Fruit fly (Drosophila melanogaster): ENCODE results near the gene Nepl11.

Gene Nepl11

DNA sequence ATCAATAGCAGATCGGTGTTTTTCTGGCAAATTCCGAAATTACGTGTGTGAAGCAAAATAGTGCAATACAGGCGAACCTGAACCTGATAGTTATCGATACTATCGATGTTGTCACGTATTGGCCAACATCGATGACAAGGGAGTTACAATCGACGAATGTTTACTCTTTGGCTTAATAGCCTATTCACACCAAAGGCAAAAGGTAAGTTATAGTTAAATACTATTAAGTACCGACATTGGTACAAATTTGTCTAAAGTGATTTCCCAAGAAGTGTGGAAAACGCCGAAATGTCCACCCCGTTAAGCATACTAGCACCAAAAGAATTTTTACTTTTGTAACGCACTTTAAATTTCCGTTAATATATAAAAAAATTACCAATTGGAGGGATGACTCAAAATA lies 39.3 kb upstream of the Nepl11 start, which contains the start of gene CG9776:
Gene CG9776, minus strand, starts transcription at position 108 of the 400 bp plus-strand sequence.
- TF ChIP-seq CG9705 (GFP tag; optimal IDR thresholded peaks at IDR 0.05) (peak; percentile 32), Hr83 (GFP tag; optimal IDR thresholded peaks at IDR 0.05; ENCODE audit: poor library complexity, severe bottlenecking) (peak; percentile 50), Hr78 (GFP tag; optimal IDR thresholded peaks at IDR 0.05) (peak; percentile 88), dmrt93B (GFP tag; optimal IDR thresholded peaks at IDR 0.05) (no peak), dsf (GFP tag; optimal IDR thresholded peaks at IDR 0.05; ENCODE audit: borderline replicate concordance) (peak; percentile 1), N (GFP tag; optimal IDR thresholded peaks at IDR 0.05) (peak; percentile 98), CrebA (GFP tag; optimal IDR thresholded peaks at IDR 0.05; ENCODE audit: borderline replicate concordance) (no peak), sv (GFP tag; optimal IDR thresholded peaks at IDR 0.05) (peak; percentile 49)

DNA sequence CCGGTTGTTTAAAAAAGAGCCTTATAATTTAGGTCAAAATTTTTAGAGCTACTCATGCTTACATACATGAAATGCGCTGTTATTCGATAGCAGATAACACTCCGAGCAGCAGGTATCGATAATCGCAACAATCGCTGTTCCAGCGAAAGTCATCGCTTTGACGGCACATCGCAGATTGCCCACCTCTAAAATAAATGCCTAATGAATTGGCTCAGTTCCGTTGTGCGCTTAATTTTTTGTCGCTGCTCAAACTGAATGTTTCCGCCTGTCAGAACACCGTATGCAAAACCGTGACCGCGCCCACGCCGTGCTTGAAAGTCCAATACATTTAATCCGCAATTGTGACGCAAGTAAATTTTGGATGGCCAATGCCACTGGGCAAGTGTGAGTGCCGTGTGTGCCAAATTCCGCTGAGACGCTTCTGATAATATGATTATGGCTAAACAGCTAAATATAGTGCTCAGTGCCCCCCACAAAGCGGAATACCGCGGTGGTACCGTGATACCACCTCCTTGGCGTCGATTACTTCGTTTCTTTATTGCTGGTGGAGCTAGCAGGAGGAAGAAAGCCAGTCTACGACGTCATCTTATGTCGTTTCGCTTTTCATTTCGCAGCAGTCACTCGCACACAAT lies 25.0 kb upstream of the Nepl11 start, which contains the start of gene CG9795:
Gene CG9795, plus strand, starts transcription at position 177 of the 632 bp plus-strand sequence.
- peak; percentile 27 for TF ChIP-seq Jra (GFP tag; optimal IDR thresholded peaks at IDR 0.05)
- TF ChIP-seq br (GFP tag; optimal IDR thresholded peaks at IDR 0.05): peak; percentile 32
- peak; percentile 37 for TF ChIP-seq OdsH (GFP tag; optimal IDR thresholded peaks at IDR 0.05)
- TF ChIP-seq dl (GFP tag; optimal IDR thresholded peaks at IDR 0.05; ENCODE audit: insufficient read depth in 1 of 2, partially characterized antibody in 2 of 2): no peak
- peak; percentile 30 for TF ChIP-seq Hr83 (GFP tag; optimal IDR thresholded peaks at IDR 0.05; ENCODE audit: poor library complexity, severe bottlenecking)
- no peak for TF ChIP-seq Abd-B (GFP tag; optimal IDR thresholded peaks at IDR 0.05)
- TF ChIP-seq Rel (GFP tag; optimal IDR thresholded peaks at IDR 0.05): no peak
- peak; percentile 46 for TF ChIP-seq Rel (tag; optimal IDR thresholded peaks at IDR 0.05)

DNA sequence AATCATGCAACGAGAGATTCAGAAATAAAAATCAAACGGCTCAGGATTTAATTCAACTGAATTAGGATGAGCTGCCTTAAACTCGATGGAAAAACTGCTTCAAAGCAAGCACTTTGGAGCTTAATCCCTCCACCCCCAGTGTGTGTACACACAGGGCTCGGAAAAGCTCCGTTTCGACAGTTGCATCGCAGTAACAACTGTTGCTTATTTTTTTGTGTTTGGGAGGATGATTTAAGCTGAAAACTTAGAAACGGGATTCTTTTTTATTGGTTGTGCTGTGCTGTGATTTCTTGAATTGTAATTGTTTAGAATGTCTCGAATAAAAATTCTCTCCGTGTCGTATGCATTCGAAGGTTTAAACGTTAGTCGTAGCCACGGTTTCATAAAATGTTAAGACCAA lies 24.4 kb upstream of the Nepl11 start, which contains the start of gene Syt14:
Gene Syt14, minus strand, starts transcription at position 71 of the 400 bp plus-strand sequence.
- TF ChIP-seq h (GFP tag; optimal IDR thresholded peaks at IDR 0.05) (no peak), Jra (GFP tag; optimal IDR thresholded peaks at IDR 0.05) (no peak), Dif (GFP tag; optimal IDR thresholded peaks at IDR 0.05; ENCODE audit: partially characterized antibody) (no peak), CG9705 (GFP tag; optimal IDR thresholded peaks at IDR 0.05) (no peak), ey (GFP tag; optimal IDR thresholded peaks at IDR 0.05) (no peak), rgr (GFP tag; optimal IDR thresholded peaks at IDR 0.05) (no peak)

DNA sequence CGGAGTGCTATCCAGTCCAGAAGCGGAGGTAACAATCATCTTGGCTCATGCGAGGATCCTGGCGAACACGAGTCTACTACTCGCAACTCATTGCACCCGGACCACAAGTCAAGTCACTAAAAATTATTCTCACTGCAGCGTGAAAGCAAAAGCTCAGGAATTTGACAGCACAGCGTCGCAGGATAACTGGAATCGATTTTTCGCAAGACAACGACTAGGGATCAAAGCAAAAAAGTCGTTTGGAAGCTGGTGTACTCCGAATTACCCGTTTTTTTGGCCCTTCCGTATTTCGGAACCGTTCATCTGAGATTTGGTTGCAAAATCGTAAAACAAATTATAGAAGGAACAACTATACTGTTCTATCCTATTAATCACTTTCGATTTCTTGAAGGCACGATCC lies 23.9 kb upstream of the Nepl11 start:
- no peak for TF ChIP-seq tai (GFP tag; optimal IDR thresholded peaks at IDR 0.05)
- no peak for TF ChIP-seq woc (GFP tag; optimal IDR thresholded peaks at IDR 0.05)
- TF ChIP-seq dsf (GFP tag; optimal IDR thresholded peaks at IDR 0.05; ENCODE audit: borderline replicate concordance): no peak
- no peak for TF ChIP-seq Dif (GFP tag; optimal IDR thresholded peaks at IDR 0.05; ENCODE audit: partially characterized antibody)
- no peak for TF ChIP-seq pan (optimal IDR thresholded peaks at IDR 0.05)
- no peak for TF ChIP-seq rgr (GFP tag; optimal IDR thresholded peaks at IDR 0.05)
- no peak for TF ChIP-seq dl (GFP tag; optimal IDR thresholded peaks at IDR 0.05; ENCODE audit: insufficient read depth in 1 of 2, partially characterized antibody in 2 of 2)
- TF ChIP-seq usp (GFP tag; optimal IDR thresholded peaks at IDR 0.05): no peak
- TF ChIP-seq OdsH (GFP tag; optimal IDR thresholded peaks at IDR 0.05): no peak
- no peak for TF ChIP-seq sage (GFP tag; optimal IDR thresholded peaks at IDR 0.05)
- TF ChIP-seq Hr78 (GFP tag; optimal IDR thresholded peaks at IDR 0.05): no peak
- TF ChIP-seq foxo (GFP tag; optimal IDR thresholded peaks at IDR 0.05): no peak
- no peak for TF ChIP-seq lola (GFP tag; optimal IDR thresholded peaks at IDR 0.05)

DNA sequence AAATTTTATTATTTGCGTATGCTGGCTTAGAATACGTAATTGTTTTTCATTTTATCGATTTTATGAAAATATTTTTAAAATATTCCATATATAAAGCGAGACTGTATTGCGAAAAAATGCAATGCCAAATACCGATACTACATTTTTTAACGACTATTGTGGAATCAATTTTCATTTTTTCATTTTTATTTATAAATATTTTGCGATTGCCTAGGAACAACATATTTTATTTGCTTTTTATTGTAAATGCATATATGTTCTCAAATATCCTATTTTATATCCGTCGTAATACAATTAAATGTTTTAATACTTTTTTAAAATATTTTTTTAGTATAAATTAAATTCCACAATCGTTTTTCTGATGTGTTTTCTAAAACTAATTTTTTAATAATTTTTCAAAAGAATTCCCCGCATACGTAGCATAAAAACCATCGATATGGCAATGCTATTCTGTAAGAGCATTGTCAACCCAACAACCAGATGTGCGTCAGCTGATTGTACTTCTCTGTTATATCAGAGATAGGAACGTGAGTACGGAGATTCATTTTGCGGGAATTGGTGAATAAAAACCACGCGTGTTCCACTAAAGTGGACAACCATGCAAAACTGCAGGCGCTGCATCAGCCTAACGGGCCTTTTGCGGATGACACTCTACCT lies 16.6 kb upstream of the Nepl11 start, which contains the start of gene Suv3:
Gene Suv3, plus strand, starts transcription at position 489 of the 657 bp plus-strand sequence.
- TF ChIP-seq Sp1 (GFP tag; optimal IDR thresholded peaks at IDR 0.05): peak; percentile 41
- no peak for TF ChIP-seq woc (GFP tag; optimal IDR thresholded peaks at IDR 0.05)
- TF ChIP-seq dl (GFP tag; optimal IDR thresholded peaks at IDR 0.05; ENCODE audit: insufficient read depth in 1 of 2, partially characterized antibody in 2 of 2): no peak
- TF ChIP-seq dmrt93B (GFP tag; optimal IDR thresholded peaks at IDR 0.05): no peak
- no peak for TF ChIP-seq Hnf4 (GFP tag; optimal IDR thresholded peaks at IDR 0.05)
- TF ChIP-seq Rel (GFP tag; optimal IDR thresholded peaks at IDR 0.05): no peak
- peak; percentile 33 for TF ChIP-seq Rel (tag; optimal IDR thresholded peaks at IDR 0.05)
- no peak for TF ChIP-seq OdsH (GFP tag; optimal IDR thresholded peaks at IDR 0.05)
- peak; percentile 34 for TF ChIP-seq psq (GFP tag; optimal IDR thresholded peaks at IDR 0.05)
- peak; percentile 69 for TF ChIP-seq HLH106 (tag; optimal IDR thresholded peaks at IDR 0.05)

Data from whole organism, wandering third instar larva.